Fruit fly (Drosophila melanogaster) whole organism, adult: Measurements from ENCODE around the gene CASK.
A peak's percentile ranks its signal among the peaks of the same experiment; 100 is the strongest.

ENCODE experiments used
- CG12768 ChIP-seq: fragments of 200-800 bp; sonication (Bioruptor generic); optimal IDR thresholded peaks from 2 replicates; lab custom pipeline; 2017; ENCODE audit warnings: missing biosample characterization, missing genetic modification characterization, mild to moderate bottlenecking, moderate library complexity, missing genetic modification reagents
- CG1620 ChIP-seq: fragments of 200-800 bp; sonication (Bioruptor generic); optimal IDR thresholded peaks from 2 replicates; lab custom pipeline; 2016; ENCODE audit warnings: missing biosample characterization, missing genetic modification characterization
- CG33017 ChIP-seq: fragments of 200-800 bp; sonication (Bioruptor generic); optimal IDR thresholded peaks from 2 replicates; lab custom pipeline; 2018; ENCODE audit warnings: missing biosample characterization, mild to moderate bottlenecking, missing genetic modification characterization, moderate library complexity
- Crg-1 ChIP-seq: fragments of 200-800 bp; sonication (Bioruptor generic); optimal IDR thresholded peaks from 2 replicates; lab custom pipeline; 2016; ENCODE audit warnings: missing biosample characterization, missing genetic modification characterization
- bab1 ChIP-seq: fragments of 200-800 bp; sonication (Bioruptor generic); optimal IDR thresholded peaks from 3 replicates; lab custom pipeline; 2019; ENCODE audit warnings: missing biosample characterization, mild to moderate bottlenecking, missing genetic modification characterization, moderate library complexity
- cic ChIP-seq: fragments of 200-800 bp; sonication (Bioruptor generic); optimal IDR thresholded peaks from 2 replicates; lab custom pipeline; 2017; ENCODE audit warnings: missing biosample characterization, mild to moderate bottlenecking, missing genetic modification characterization, moderate library complexity
- cnc ChIP-seq, 2 experiments: fragments of >200 bp; optimal IDR thresholded peaks; 2 replicates each; lab custom pipeline; 2017
- ovo ChIP-seq: fragments of 200-800 bp; sonication (Bioruptor generic); optimal IDR thresholded peaks from 2 replicates; lab custom pipeline; 2016; ENCODE audit warnings: missing biosample characterization, missing genetic modification characterization
- tj ChIP-seq: fragments of 200-800 bp; sonication (Bioruptor generic); optimal IDR thresholded peaks from 3 replicates; lab custom pipeline; 2017; ENCODE audit warnings: missing biosample characterization, mild to moderate bottlenecking, missing genetic modification characterization, moderate library complexity

DNA sequence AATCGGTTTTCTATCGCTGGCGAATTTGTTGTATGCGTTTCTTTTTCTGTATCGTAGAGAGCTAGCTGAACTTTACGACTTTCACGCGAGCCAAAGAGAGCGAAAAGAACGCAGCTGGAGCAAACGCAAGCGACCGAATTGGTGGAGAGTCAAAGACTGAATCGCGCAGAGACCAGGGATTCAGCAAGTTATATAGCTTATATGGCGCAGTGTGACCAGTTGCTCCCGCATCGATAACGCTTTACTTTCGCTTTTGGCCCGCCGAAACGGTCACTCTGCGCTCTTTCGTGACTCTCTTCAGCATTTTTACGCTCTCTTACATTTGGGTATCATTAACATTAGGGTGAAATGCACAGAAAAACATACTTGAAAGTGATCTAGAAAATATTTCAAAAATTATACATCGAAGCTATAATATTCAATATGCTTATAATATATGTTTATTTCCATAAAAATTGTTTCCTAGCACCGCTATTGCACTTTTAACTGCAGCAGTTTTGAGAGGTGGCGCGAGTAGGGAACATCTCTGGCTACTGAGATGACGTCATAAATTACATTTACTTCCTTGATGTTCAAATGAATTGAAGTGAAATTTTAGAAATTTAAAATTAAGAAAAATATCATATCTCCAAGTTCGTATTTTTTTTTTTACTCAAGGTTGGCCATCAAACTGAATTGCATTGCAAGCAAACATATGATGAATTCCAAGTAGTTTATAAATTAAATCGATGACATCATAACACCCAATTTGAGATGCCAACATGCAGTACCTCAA is 33.8 kb upstream of the CASK start, which contains the start of gene glec:
- TF ChIP-seq CG1620 (peak; percentile 59), CG33017 (tag; lab: Kevin White, UChicago) (peak; percentile 47), tj (GFP tag; lab: Kevin White, UChicago) (peak; percentile 47), cic (peak; percentile 42), ovo (peak; percentile 28), cnc (optimal IDR thresholded peaks at IDR 0.05; lab: Kevin White, UChicago) (no peak), bab1 (GFP tag; lab: Kevin White, UChicago) (peak; percentile 49), Crg-1 (no peak), CG12768 (peak; percentile 1)
